Worm (Caenorhabditis elegans) whole organism, late embryonic: Measurements from ENCODE around the gene gst-31.

ENCODE experiments used
- C38D4.7 ChIP-seq: fragments of 200-800 bp; sonication (Bioruptor generic); optimal IDR thresholded peaks from 2 replicates; lab custom pipeline; 2018; ENCODE audit warnings: mild to moderate bottlenecking, missing genetic modification characterization, moderate library complexity, missing compliant biosample characterization
- F13H6.1 ChIP-seq: sonication (generic microtip); optimal IDR thresholded peaks from 2 replicates; lab custom pipeline; 2016; ENCODE audit warnings: missing genetic modification characterization, missing compliant biosample characterization
- Y22D7AL.16 ChIP-seq: sonication (generic microtip); optimal IDR thresholded peaks from 2 replicates; lab custom pipeline; 2016; ENCODE audit warnings: missing genetic modification characterization, missing compliant biosample characterization
- ahr-1 ChIP-seq: sonication (generic microtip); optimal IDR thresholded peaks from 2 replicates; lab custom pipeline; 2016; ENCODE audit warnings: missing genetic modification characterization, missing compliant biosample characterization
- ceh-22 ChIP-seq: sonication (generic microtip); optimal IDR thresholded peaks from 2 replicates; lab custom pipeline; 2017; ENCODE audit warnings: missing biosample characterization, missing genetic modification characterization
- ceh-30 ChIP-seq: fragments of 150-350 bp; optimal IDR thresholded peaks from 2 replicates; lab custom pipeline; 2014; ENCODE audit warnings: missing biosample characterization, missing genetic modification characterization
- ceh-48 ChIP-seq: sonication (generic microtip); optimal IDR thresholded peaks from 2 replicates; lab custom pipeline; 2016; ENCODE audit warnings: missing genetic modification characterization, inconsistent platforms, missing compliant biosample characterization
- ceh-9 ChIP-seq: sonication (generic microtip); optimal IDR thresholded peaks from 2 replicates; lab custom pipeline; 2016; ENCODE audit warnings: mild to moderate bottlenecking, missing genetic modification characterization, inconsistent platforms, missing compliant biosample characterization
- dmd-4 ChIP-seq: sonication (generic microtip); optimal IDR thresholded peaks from 2 replicates; lab custom pipeline; 2016; ENCODE audit warnings: borderline replicate concordance, missing genetic modification characterization, missing compliant biosample characterization
- dve-1 ChIP-seq: sonication (generic microtip); optimal IDR thresholded peaks from 2 replicates; lab custom pipeline; 2017; ENCODE audit warnings: antibody characterized with exemption, mild to moderate bottlenecking, missing genetic modification characterization, missing compliant biosample characterization
- ets-4 ChIP-seq: sonication (generic microtip); optimal IDR thresholded peaks from 2 replicates; lab custom pipeline; 2016; ENCODE audit warnings: missing genetic modification characterization, missing compliant biosample characterization
- hlh-15 ChIP-seq: sonication (generic microtip); optimal IDR thresholded peaks from 2 replicates; lab custom pipeline; 2016; ENCODE audit warnings: missing genetic modification characterization, missing compliant biosample characterization
- hlh-30 ChIP-seq: sonication (generic microtip); optimal IDR thresholded peaks from 2 replicates; lab custom pipeline; 2017; ENCODE audit warnings: antibody characterized with exemption, missing genetic modification characterization, missing compliant biosample characterization; ENCODE audit not compliant: insufficient read depth
- hlh-6 ChIP-seq: sonication (generic microtip); optimal IDR thresholded peaks from 2 replicates; lab custom pipeline; 2016; ENCODE audit warnings: missing genotype, missing genetic modification characterization, missing compliant biosample characterization
- lim-6 ChIP-seq: sonication (generic microtip); optimal IDR thresholded peaks from 2 replicates; lab custom pipeline; 2016; ENCODE audit warnings: missing genetic modification characterization, missing compliant biosample characterization
- pax-1 ChIP-seq: fragments of 150-350 bp; optimal IDR thresholded peaks from 2 replicates; lab custom pipeline; 2014; ENCODE audit warnings: missing biosample characterization, missing genetic modification characterization
- pqm-1 ChIP-seq: sonication (generic microtip); optimal IDR thresholded peaks from 2 replicates; lab custom pipeline; 2016; ENCODE audit warnings: missing genetic modification characterization, missing compliant biosample characterization
- rnt-1 ChIP-seq: sonication (generic microtip); optimal IDR thresholded peaks from 2 replicates; lab custom pipeline; 2016; ENCODE audit warnings: missing genetic modification characterization, missing compliant biosample characterization
- unc-42 ChIP-seq: sonication (generic microtip); optimal IDR thresholded peaks from 2 replicates; lab custom pipeline; 2016; ENCODE audit warnings: missing genotype, missing genetic modification characterization, missing compliant biosample characterization
- unc-55 ChIP-seq: sonication (generic microtip); optimal IDR thresholded peaks from 2 replicates; lab custom pipeline; 2017; ENCODE audit warnings: missing biosample characterization, missing genetic modification reagents, missing genetic modification characterization
- zip-5 ChIP-seq: sonication (generic microtip); optimal IDR thresholded peaks from 2 replicates; lab custom pipeline; 2016; ENCODE audit warnings: missing genetic modification characterization, missing compliant biosample characterization

Gene gst-31

ce11 chrII:15134332-15134731 is 40.4 kb downstream of the gst-31 start, which contains the start of gene Y53F4B.24:
Gene Y53F4B.24 (minus strand): TSS chrII:15134432.
- TF ChIP-seq hlh-6 (tag; lab: Kevin White, UChicago) (no peak), unc-42 (tag; lab: Kevin White, UChicago) (no peak), ahr-1 (tag; lab: Kevin White, UChicago) (no peak), ets-4 (tag; lab: Kevin White, UChicago) (no peak), pax-1 (no peak), unc-55 (GFP tag; lab: Kevin White, UChicago) (no peak), dve-1 (tag; lab: Kevin White, UChicago) (no peak), ceh-22 (tag; lab: Kevin White, UChicago) (no peak), F13H6.1 (tag; lab: Kevin White, UChicago) (no peak), Y22D7AL.16 (no peak), rnt-1 (tag; lab: Kevin White, UChicago) (no peak), C38D4.7 (GFP tag; lab: Kevin White, UChicago) (no peak), hlh-15 (tag; lab: Kevin White, UChicago) (no peak)
- TF ChIP-seq, all 69 proteins: peak for 0

ce11 chrII:15130512-15130911 is 44.3 kb downstream of the gst-31 start, which contains the start of gene Y53F4B.62:
Gene Y53F4B.62 (minus strand): TSS chrII:15130612.
- TF ChIP-seq unc-42 (tag; lab: Kevin White, UChicago) (no peak), ceh-9 (no peak), unc-55 (GFP tag; lab: Kevin White, UChicago) (no peak), zip-5 (tag; lab: Kevin White, UChicago) (no peak), dmd-4 (no peak), lim-6 (tag; lab: Kevin White, UChicago) (no peak), hlh-30 (tag; lab: Kevin White, UChicago) (no peak), ceh-30 (tag; lab: Kevin White, UChicago) (no peak), pqm-1 (tag; lab: Kevin White, UChicago) (no peak), ceh-48 (tag; lab: Kevin White, UChicago) (no peak)
